Fruit fly (Drosophila melanogaster) whole organism, prepupa: ENCODE measurements around the gene CG1463.

Experiments
- Blimp-1 ChIP-seq: fragments of 200-800 bp; sonication (Bioruptor generic); optimal IDR thresholded peaks from 3 replicates; lab custom pipeline; 2017; ENCODE audit warnings: missing biosample characterization, missing genetic modification characterization, mild to moderate bottlenecking, moderate library complexity, missing genetic modification reagents
- CG10631 ChIP-seq: fragments of 200-800 bp; sonication (Bioruptor generic); optimal IDR thresholded peaks from 2 replicates; lab custom pipeline; 2016; ENCODE audit warnings: missing biosample characterization, missing genetic modification characterization
- CG10669 ChIP-seq: fragments of 200-800 bp; sonication (Bioruptor generic); optimal IDR thresholded peaks from 3 replicates; lab custom pipeline; 2018; ENCODE audit warnings: missing biosample characterization, mild to moderate bottlenecking, missing genetic modification characterization, moderate library complexity
- CG11902 ChIP-seq: fragments of 200-800 bp; sonication (Bioruptor generic); optimal IDR thresholded peaks from 3 replicates; lab custom pipeline; 2016; ENCODE audit warnings: missing biosample characterization, missing genetic modification characterization
- CG16779 ChIP-seq: fragments of 200-800 bp; sonication (Bioruptor generic); optimal IDR thresholded peaks from 3 replicates; lab custom pipeline; 2017; ENCODE audit warnings: missing biosample characterization, mild to moderate bottlenecking, missing genetic modification characterization
- CG3032 ChIP-seq: fragments of 200-800 bp; optimal IDR thresholded peaks from 2 replicates; lab custom pipeline; 2019; ENCODE audit warnings: missing biosample characterization, mild to moderate bottlenecking, missing genetic modification characterization, moderate library complexity
- CG34406 ChIP-seq: fragments of 200-800 bp; sonication (Bioruptor generic); optimal IDR thresholded peaks from 3 replicates; lab custom pipeline; 2016; ENCODE audit warnings: missing biosample characterization, missing genetic modification characterization
- CG4318 ChIP-seq: fragments of 200-800 bp; sonication (Bioruptor generic); optimal IDR thresholded peaks from 3 replicates; lab custom pipeline; 2017; ENCODE audit warnings: missing biosample characterization, mild to moderate bottlenecking, missing genetic modification characterization
- CG6163 ChIP-seq: fragments of 200-800 bp; sonication (Bioruptor generic); IDR thresholded peaks from 3 replicates; pipeline ENCODE4 v1.3.6; 2022; ENCODE audit warnings: missing biosample characterization, missing genetic modification characterization
- CG6276 ChIP-seq: fragments of 200-800 bp; sonication (Bioruptor generic); optimal IDR thresholded peaks from 2 replicates; lab custom pipeline; 2017; ENCODE audit warnings: missing biosample characterization, mild to moderate bottlenecking, missing genetic modification characterization
- CG6792 ChIP-seq: fragments of 200-800 bp; sonication (Bioruptor generic); optimal IDR thresholded peaks from 3 replicates; lab custom pipeline; 2016; ENCODE audit warnings: missing biosample characterization, missing genetic modification characterization
- CG6808 ChIP-seq: fragments of 200-800 bp; sonication (Bioruptor generic); optimal IDR thresholded peaks from 3 replicates; lab custom pipeline; 2017; ENCODE audit warnings: missing biosample characterization, missing genetic modification characterization, mild to moderate bottlenecking, moderate library complexity, missing genetic modification reagents
- CG7368 ChIP-seq: fragments of 200-800 bp; sonication (Bioruptor generic); optimal IDR thresholded peaks from 3 replicates; lab custom pipeline; 2016; ENCODE audit warnings: missing biosample characterization, missing genetic modification characterization
- CG8119 ChIP-seq: fragments of 200-800 bp; sonication (Bioruptor generic); IDR thresholded peaks from 3 replicates; pipeline ENCODE4 v1.3.6; 2022; ENCODE audit warnings: missing biosample characterization, missing genetic modification characterization
- CG9139 ChIP-seq: fragments of 200-800 bp; sonication (Bioruptor generic); optimal IDR thresholded peaks from 3 replicates; lab custom pipeline; 2017; ENCODE audit warnings: missing biosample characterization, mild to moderate bottlenecking, missing genetic modification characterization
- Eip75B ChIP-seq: fragments of 200-800 bp; sonication (Bioruptor generic); optimal IDR thresholded peaks from 3 replicates; lab custom pipeline; 2016; ENCODE audit warnings: missing biosample characterization, missing genetic modification characterization
- Eip78C ChIP-seq: fragments of 200-800 bp; sonication (Bioruptor generic); peaks from one replicate; lab custom pipeline; 2016; ENCODE audit warnings: missing biosample characterization, missing genetic modification characterization
- Ets96B ChIP-seq: fragments of 200-800 bp; optimal IDR thresholded peaks from 2 replicates; lab custom pipeline; 2019; ENCODE audit warnings: missing biosample characterization, mild to moderate bottlenecking, missing genetic modification characterization, moderate library complexity
- Gug ChIP-seq: fragments of 200-800 bp; sonication (Bioruptor generic); IDR thresholded peaks from 2 replicates; pipeline ENCODE4 v1.3.6; 2022; ENCODE audit warnings: missing biosample characterization, missing genetic modification characterization
- Hr38 ChIP-seq: sonication (Bioruptor generic); optimal IDR thresholded peaks from 2 replicates; lab custom pipeline; 2016; ENCODE audit warnings: missing biosample characterization, missing genetic modification characterization
- Hr4 ChIP-seq: fragments of 200-800 bp; sonication (Bioruptor generic); optimal IDR thresholded peaks from 3 replicates; lab custom pipeline; 2016; ENCODE audit warnings: missing biosample characterization, missing genetic modification characterization
- Met ChIP-seq: fragments of 200-800 bp; sonication (Bioruptor generic); optimal IDR thresholded peaks from 3 replicates; lab custom pipeline; 2016; ENCODE audit warnings: missing biosample characterization, missing genetic modification characterization
- OdsH ChIP-seq: fragments of 200-800 bp; sonication (Bioruptor generic); optimal IDR thresholded peaks from 3 replicates; lab custom pipeline; 2016; ENCODE audit warnings: missing biosample characterization, missing genetic modification characterization
- Sox102F ChIP-seq: fragments of 200-800 bp; sonication (Bioruptor generic); optimal IDR thresholded peaks from 2 replicates; lab custom pipeline; 2016; ENCODE audit warnings: missing biosample characterization, mild to moderate bottlenecking, missing genetic modification characterization
- Sox14 ChIP-seq: fragments of 200-800 bp; sonication (Bioruptor generic); optimal IDR thresholded peaks from 3 replicates; lab custom pipeline; 2016; ENCODE audit warnings: missing biosample characterization, missing genetic modification characterization
- Sox15 ChIP-seq: fragments of 200-800 bp; sonication (Bioruptor generic); optimal IDR thresholded peaks from 3 replicates; lab custom pipeline; 2016; ENCODE audit warnings: missing biosample characterization, missing genetic modification characterization
- acj6 ChIP-seq: fragments of 200-800 bp; sonication (Bioruptor generic); optimal IDR thresholded peaks from 3 replicates; lab custom pipeline; 2016; ENCODE audit warnings: missing biosample characterization, missing genetic modification characterization
- cyc ChIP-seq: fragments of 200-800 bp; sonication (Bioruptor generic); optimal IDR thresholded peaks from 3 replicates; lab custom pipeline; 2016; ENCODE audit warnings: missing biosample characterization, missing genetic modification characterization
- dac ChIP-seq: fragments of 200-800 bp; sonication (Bioruptor generic); optimal IDR thresholded peaks from 2 replicates; lab custom pipeline; 2017; ENCODE audit warnings: missing biosample characterization, mild to moderate bottlenecking, missing genetic modification characterization
- esn ChIP-seq: fragments of 200-800 bp; sonication (Bioruptor generic); optimal IDR thresholded peaks from 2 replicates; lab custom pipeline; 2016; ENCODE audit warnings: missing biosample characterization, mild to moderate bottlenecking, missing genetic modification characterization, moderate library complexity
- fkh ChIP-seq: fragments of 200-800 bp; sonication (Bioruptor generic); optimal IDR thresholded peaks from 3 replicates; lab custom pipeline; 2017; ENCODE audit warnings: missing biosample characterization, mild to moderate bottlenecking, missing genetic modification characterization, moderate library complexity
- net ChIP-seq: fragments of 200-800 bp; sonication (Bioruptor generic); optimal IDR thresholded peaks from 3 replicates; lab custom pipeline; 2016; ENCODE audit warnings: missing biosample characterization, missing genetic modification characterization
- pdm3 ChIP-seq: fragments of 200-800 bp; sonication (Bioruptor generic); optimal IDR thresholded peaks from 3 replicates; lab custom pipeline; 2016; ENCODE audit warnings: missing biosample characterization, missing genetic modification characterization
- spab ChIP-seq: fragments of 200-800 bp; sonication (Bioruptor generic); optimal IDR thresholded peaks from 2 replicates; lab custom pipeline; 2017; ENCODE audit warnings: missing biosample characterization, mild to moderate bottlenecking, missing genetic modification characterization, missing genetic modification reagents
- ss ChIP-seq, 2 experiments: fragments of 200-800 bp; sonication (Bioruptor generic); optimal IDR thresholded peaks; 2 replicates in 1 of 2; 3 replicates in 1 of 2; lab custom pipeline; 2017 to 2018; ENCODE audit warnings: mild to moderate bottlenecking in 2 of 2, missing biosample characterization in 2 of 2, missing genetic modification characterization in 2 of 2, moderate library complexity in 1 of 2

CG1463 gene

dm6 chrX:12629564-12629963 lies 18.1 kb upstream of the CG1463 start, which contains the start of the genes Aven and CG2540 (continued):
- TF ChIP-seq Sox15 (GFP tag; lab: Kevin White, UChicago): peak; percentile 48
- TF ChIP-seq CG4318 (GFP tag; lab: Kevin White, UChicago): peak; percentile 69
- 0 out of 3 replicates have a peak, but pooled peaks have one; percentile 39 for TF ChIP-seq CG6163 (GFP tag; lab: Robert Waterston, UW)
- TF ChIP-seq CG3032 (tag; lab: Kevin White, UChicago): peak; percentile 85
- peak; percentile 54 for TF ChIP-seq CG7368 (GFP tag; lab: Kevin White, UChicago)
- peak; percentile 63 for TF ChIP-seq Sox102F
- peak; percentile 49 for TF ChIP-seq Eip75B (GFP tag; lab: Kevin White, UChicago)
- TF ChIP-seq OdsH (GFP tag; lab: Kevin White, UChicago): peak; percentile 74
- TF ChIP-seq Eip78C (GFP tag; lab: Kevin White, UChicago): peak; percentile 86
- peak; percentile 52 for TF ChIP-seq Hr4
- TF ChIP-seq CG8119 (GFP tag; lab: Robert Waterston, UW): peak; percentile 76
- peak; percentile 61 for TF ChIP-seq CG9139
- peak; percentile 77 for TF ChIP-seq CG6276
- peak; percentile 60 for TF ChIP-seq spab (GFP tag; lab: Kevin White, UChicago)
- peak; percentile 26 for TF ChIP-seq Blimp-1 (GFP tag; lab: Kevin White, UChicago)
- TF ChIP-seq dac: peak; percentile 70
- TF ChIP-seq cyc (GFP tag; lab: Kevin White, UChicago): peak; percentile 40
- TF ChIP-seq Ets96B (tag; lab: Kevin White, UChicago): peak; percentile 77
- peak; percentile 66 for TF ChIP-seq CG10669 (GFP tag; lab: Kevin White, UChicago)
- TF ChIP-seq pdm3 (GFP tag; lab: Kevin White, UChicago): peak; percentile 56
- no peak for TF ChIP-seq Hr38 (GFP tag; lab: Kevin White, UChicago)
- peak; percentile 64 for TF ChIP-seq net (GFP tag; lab: Kevin White, UChicago)
- TF ChIP-seq, all 60 proteins: peak for 54

- TF ChIP-seq Eip78C (GFP tag; lab: Kevin White, UChicago): peak; percentile 49
- no peak for TF ChIP-seq CG16779 (tag; lab: Kevin White, UChicago)
- TF ChIP-seq CG6808 (GFP tag; lab: Kevin White, UChicago): no peak
- TF ChIP-seq, all 60 proteins: peak for 1
Measured at dm6 chrX:12625594-12626274, 14.3 kb upstream of the CG1463 start.

- no peak for TF ChIP-seq CG6808 (GFP tag; lab: Kevin White, UChicago)
- no peak for TF ChIP-seq Sox15 (GFP tag; lab: Kevin White, UChicago)
- no peak for TF ChIP-seq Met (GFP tag; lab: Kevin White, UChicago)
- no peak for TF ChIP-seq Blimp-1 (GFP tag; lab: Kevin White, UChicago)
- TF ChIP-seq CG34406 (GFP tag; lab: Kevin White, UChicago): no peak
- TF ChIP-seq Hr4: no peak
- TF ChIP-seq CG9139: no peak
- no peak for TF ChIP-seq ss (GFP tag; optimal IDR thresholded peaks at IDR 0.05; lab: Kevin White, UChicago)
- no peak for TF ChIP-seq CG11902 (GFP tag; lab: Kevin White, UChicago)
- no peak for TF ChIP-seq Sox14 (GFP tag; lab: Kevin White, UChicago)
- no peak for TF ChIP-seq CG6792 (GFP tag; lab: Kevin White, UChicago)
- no peak for TF ChIP-seq dac
- TF ChIP-seq CG6276: no peak
- TF ChIP-seq CG4318 (GFP tag; lab: Kevin White, UChicago): no peak
- no peak for TF ChIP-seq CG10631 (GFP tag; lab: Kevin White, UChicago)
- TF ChIP-seq CG16779 (tag; lab: Kevin White, UChicago): no peak
- no peak for TF ChIP-seq Sox102F
- TF ChIP-seq fkh (GFP tag; lab: Kevin White, UChicago): no peak
- no peak for TF ChIP-seq acj6 (GFP tag; lab: Kevin White, UChicago)
Measured at dm6 chrX:12623992-12624391, 12.5 kb upstream of the CG1463 start, which contains the start of gene CG15728. CG15728 (plus strand) TSS chrX:12624292.

- TF ChIP-seq dac: no peak
- no peak for TF ChIP-seq Gug (GFP tag; lab: Robert Waterston, UW)
- no peak for TF ChIP-seq esn (GFP tag; lab: Kevin White, UChicago)
- TF ChIP-seq Sox15 (GFP tag; lab: Kevin White, UChicago): no peak
- TF ChIP-seq CG3032 (tag; lab: Kevin White, UChicago): no peak
- no peak for TF ChIP-seq spab (GFP tag; lab: Kevin White, UChicago)
Measured at dm6 chrX:12621640-12622039, 10.2 kb upstream of the CG1463 start.
